Worm (Caenorhabditis elegans) whole organism, young adult: ENCODE data around the gene Y71H2B.11.

Experiments
- B0019.2 ChIP-seq: fragments of 200-800 bp; sonication (Bioruptor generic); conservative IDR thresholded peaks from 2 replicates; pipeline ENCODE4 v1.3.6; 2022; ENCODE audit warnings: missing genetic modification reagents, missing genetic modification characterization, missing compliant biosample characterization
- B0336.3 ChIP-seq: fragments of 200-800 bp; sonication (Bioruptor generic); IDR thresholded peaks from 2 replicates; pipeline ENCODE4 v1.3.6; 2022; ENCODE audit warnings: missing genetic modification characterization, missing compliant biosample characterization
- D2030.7 ChIP-seq: fragments of 200-800 bp; sonication (Bioruptor generic); IDR thresholded peaks from 2 replicates; pipeline ENCODE4 v1.3.6; 2022; ENCODE audit warnings: missing genetic modification reagents, missing genetic modification characterization, missing compliant biosample characterization
- F22D6.2 ChIP-seq: sonication (generic microtip); optimal IDR thresholded peaks from 2 replicates; lab custom pipeline; 2016; ENCODE audit warnings: mild to moderate bottlenecking, missing genetic modification characterization, missing compliant biosample characterization
- F33H1.4 ChIP-seq: fragments of 200-800 bp; sonication (Bioruptor generic); IDR thresholded peaks from 2 replicates; pipeline ENCODE4 v1.3.6; 2022; ENCODE audit warnings: missing genetic modification reagents, missing genetic modification characterization, missing compliant biosample characterization
- F39B2.1 ChIP-seq: fragments of 200-800 bp; sonication (Bioruptor generic); IDR thresholded peaks from 2 replicates; pipeline ENCODE4 v1.3.6; 2022; ENCODE audit warnings: missing genetic modification reagents, missing genetic modification characterization, missing compliant biosample characterization
- F49E8.2 ChIP-seq: sonication (generic microtip); optimal IDR thresholded peaks from 3 replicates; lab custom pipeline; 2017; ENCODE audit warnings: missing genetic modification characterization, mild to moderate bottlenecking, missing compliant biosample characterization, antibody characterized with exemption, moderate library complexity; ENCODE audit not compliant: insufficient read depth
- F55B11.4 ChIP-seq: sonication (generic microtip); optimal IDR thresholded peaks from 2 replicates; lab custom pipeline; 2016; ENCODE audit warnings: missing compliant biosample characterization, missing genetic modification characterization, borderline replicate concordance; ENCODE audit not compliant: insufficient read depth
- F57C9.4 ChIP-seq: sonication (generic microtip); optimal IDR thresholded peaks from 2 replicates; lab custom pipeline; 2017; ENCODE audit warnings: mild to moderate bottlenecking, missing genetic modification characterization, missing compliant biosample characterization
- K12H6.12 ChIP-seq: fragments of 200-800 bp; sonication (Bioruptor generic); optimal IDR thresholded peaks from 2 replicates; lab custom pipeline; 2018; ENCODE audit warnings: mild to moderate bottlenecking, missing genetic modification characterization, missing compliant biosample characterization
- Y95B8A.8 ChIP-seq: fragments of 200-800 bp; sonication (Bioruptor generic); IDR thresholded peaks from 2 replicates; pipeline ENCODE4 v1.3.6; 2022; ENCODE audit warnings: missing genetic modification reagents, missing genetic modification characterization, missing compliant biosample characterization
- aptf-2 ChIP-seq: fragments of 200-800 bp; sonication (Bioruptor generic); conservative IDR thresholded peaks from 2 replicates; pipeline ENCODE4 v1.3.6; 2022; ENCODE audit warnings: missing genetic modification reagents, missing genetic modification characterization, missing compliant biosample characterization
- aptf-3 ChIP-seq: fragments of 200-800 bp; sonication (Bioruptor generic); IDR thresholded peaks from 2 replicates; pipeline ENCODE4 v1.3.6; 2022; ENCODE audit warnings: missing genetic modification characterization, missing compliant biosample characterization
- atf-7 ChIP-seq: sonication (generic microtip); optimal IDR thresholded peaks from 2 replicates; lab custom pipeline; 2017; ENCODE audit warnings: mild to moderate bottlenecking, missing genetic modification characterization, missing compliant biosample characterization
- attf-5 ChIP-seq: fragments of 200-800 bp; sonication (Bioruptor generic); optimal IDR thresholded peaks from 2 replicates; lab custom pipeline; 2018; ENCODE audit warnings: mild to moderate bottlenecking, missing genetic modification characterization, missing compliant biosample characterization
- ceh-58 ChIP-seq: fragments of 200-800 bp; sonication (Bioruptor generic); IDR thresholded peaks from 2 replicates; pipeline ENCODE4 v1.3.6; 2022; ENCODE audit warnings: missing genetic modification characterization, missing compliant biosample characterization
- die-1 ChIP-seq: sonication (generic microtip); optimal IDR thresholded peaks from 2 replicates; lab custom pipeline; 2016; ENCODE audit warnings: missing genotype, mild to moderate bottlenecking, missing genetic modification characterization, missing compliant biosample characterization
- dox-1 ChIP-seq: fragments of 200-800 bp; sonication (Bioruptor generic); IDR thresholded peaks from 2 replicates; pipeline ENCODE4 v1.3.6; 2022; ENCODE audit warnings: missing genetic modification reagents, missing genetic modification characterization, missing compliant biosample characterization
- dpff-1 ChIP-seq: sonication (generic microtip); optimal IDR thresholded peaks from 2 replicates; lab custom pipeline; 2017; ENCODE audit warnings: mild to moderate bottlenecking, missing genetic modification characterization, missing compliant biosample characterization
- egl-44 ChIP-seq: fragments of 200-800 bp; sonication (Bioruptor generic); IDR thresholded peaks from 2 replicates; pipeline ENCODE4 v1.3.6; 2022; ENCODE audit warnings: missing genetic modification reagents, missing genetic modification characterization, missing compliant biosample characterization
- ets-4 ChIP-seq: fragments of 200-800 bp; sonication (Bioruptor generic); optimal IDR thresholded peaks from 2 replicates; lab custom pipeline; 2018; ENCODE audit warnings: mild to moderate bottlenecking, missing genetic modification characterization, missing compliant biosample characterization
- fkh-3 ChIP-seq: sonication (generic microtip); optimal IDR thresholded peaks from 2 replicates; lab custom pipeline; 2016; ENCODE audit warnings: mild to moderate bottlenecking, missing genetic modification characterization, missing compliant biosample characterization
- hmg-1.2 ChIP-seq: fragments of 200-800 bp; sonication (Bioruptor generic); IDR thresholded peaks from 2 replicates; pipeline ENCODE4 v1.3.6; 2022; ENCODE audit warnings: missing genetic modification reagents, missing genetic modification characterization, missing compliant biosample characterization
- hrde-1 ChIP-seq: sonication (generic microtip); optimal IDR thresholded peaks from 2 replicates; lab custom pipeline; 2016; ENCODE audit warnings: missing genetic modification characterization, mild to moderate bottlenecking, missing compliant biosample characterization, moderate library complexity, missing genotype, missing genetic modification reagents, borderline replicate concordance
- lin-40 ChIP-seq: sonication (generic microtip); optimal IDR thresholded peaks from 2 replicates; lab custom pipeline; 2016; ENCODE audit warnings: missing genetic modification characterization, mild to moderate bottlenecking, missing compliant biosample characterization, missing genotype, missing genetic modification reagents
- lin-54 ChIP-seq: fragments of 200-800 bp; sonication (Bioruptor generic); optimal IDR thresholded peaks from 2 replicates; lab custom pipeline; 2018; ENCODE audit warnings: mild to moderate bottlenecking, missing genetic modification characterization, missing compliant biosample characterization
- lir-1 ChIP-seq: fragments of 200-800 bp; sonication (Bioruptor generic); conservative IDR thresholded peaks from 2 replicates; pipeline ENCODE4 v1.3.6; 2022; ENCODE audit warnings: missing genetic modification reagents, missing genetic modification characterization, missing compliant biosample characterization
- madf-3 ChIP-seq: fragments of 200-800 bp; sonication (Bioruptor generic); IDR thresholded peaks from 2 replicates; pipeline ENCODE4 v1.3.6; 2022; ENCODE audit warnings: missing genetic modification reagents, missing genetic modification characterization, missing compliant biosample characterization
- madf-6 ChIP-seq: fragments of 200-800 bp; sonication (Bioruptor generic); IDR thresholded peaks from 2 replicates; pipeline ENCODE4 v1.3.6; 2022; ENCODE audit warnings: missing genetic modification reagents, missing genetic modification characterization, missing compliant biosample characterization
- madf-8 ChIP-seq: fragments of 200-800 bp; sonication (Bioruptor generic); conservative IDR thresholded peaks from 2 replicates; pipeline ENCODE4 v1.3.6; 2022; ENCODE audit warnings: missing genetic modification reagents, missing genetic modification characterization, missing compliant biosample characterization
- nfya-1 ChIP-seq: sonication (generic microtip); optimal IDR thresholded peaks from 2 replicates; lab custom pipeline; 2017; ENCODE audit warnings: antibody characterized with exemption, missing compliant biosample characterization, missing genetic modification characterization, borderline replicate concordance; ENCODE audit not compliant: insufficient read depth
- nhr-80 ChIP-seq: sonication (generic microtip); optimal IDR thresholded peaks from 2 replicates; lab custom pipeline; 2016; ENCODE audit warnings: missing genetic modification characterization, missing compliant biosample characterization
- pbrm-1 ChIP-seq: fragments of 200-800 bp; sonication (Bioruptor generic); IDR thresholded peaks from 2 replicates; pipeline ENCODE4 v1.3.6; 2022; ENCODE audit warnings: missing genetic modification reagents, missing genetic modification characterization, missing compliant biosample characterization
- pha-4 ChIP-seq: fragments of 150-350 bp; sonication (generic microtip); optimal IDR thresholded peaks from 2 replicates; lab custom pipeline; 2014; ENCODE audit warnings: missing biosample characterization, missing genetic modification reagents, missing genetic modification characterization
- rec-8 ChIP-seq, 2 experiments: sonication (generic microtip); optimal IDR thresholded peaks; 2 replicates each; lab custom pipeline; 2016; ENCODE audit warnings: mild to moderate bottlenecking in 2 of 2, missing genetic modification characterization in 2 of 2, missing genetic modification reagents in 2 of 2, missing genotype in 2 of 2, missing biosample characterization in 1 of 2, missing compliant biosample characterization in 1 of 2, moderate library complexity in 1 of 2
- rpc-1 ChIP-seq, 2 experiments: fragments of 150-350 bp in 1 of 2; sonication (generic microtip) in 1 of 2; optimal IDR thresholded peaks; 2 replicates each; lab custom pipeline; 2014 to 2018; ENCODE audit warnings: missing biosample characterization in 1 of 2, missing genetic modification characterization in 1 of 2, missing genetic modification reagents in 1 of 2, missing genotype in 1 of 2
- tbp1 ChIP-seq: fragments of 200-800 bp; sonication (Bioruptor generic); optimal IDR thresholded peaks from 2 replicates; lab custom pipeline; 2018; ENCODE audit warnings: mild to moderate bottlenecking, missing genetic modification characterization, missing compliant biosample characterization
- unc-62 ChIP-seq: fragments of 150-350 bp; optimal IDR thresholded peaks from 2 replicates; lab custom pipeline; 2014; ENCODE audit warnings: missing biosample characterization, missing genetic modification reagents, missing genetic modification characterization
- zfh-2 ChIP-seq: fragments of 200-800 bp; sonication (Bioruptor generic); conservative IDR thresholded peaks from 2 replicates; pipeline ENCODE4 v1.3.6; 2022; ENCODE audit warnings: missing genetic modification reagents, missing genetic modification characterization, missing compliant biosample characterization
- zim-3 ChIP-seq: sonication (generic microtip); optimal IDR thresholded peaks from 2 replicates; lab custom pipeline; 2017; ENCODE audit warnings: mild to moderate bottlenecking, missing genetic modification characterization, moderate library complexity, missing compliant biosample characterization
- ztf-18 ChIP-seq: sonication (generic microtip); optimal IDR thresholded peaks from 2 replicates; lab custom pipeline; 2016; ENCODE audit warnings: missing genotype, mild to moderate bottlenecking, missing genetic modification characterization, missing compliant biosample characterization
- ztf-25 ChIP-seq: fragments of 200-800 bp; sonication (Bioruptor generic); IDR thresholded peaks from 2 replicates; pipeline ENCODE4 v1.3.6; 2022; ENCODE audit warnings: missing genetic modification reagents, missing genetic modification characterization, missing compliant biosample characterization

Y71H2B.11 gene

DNA sequence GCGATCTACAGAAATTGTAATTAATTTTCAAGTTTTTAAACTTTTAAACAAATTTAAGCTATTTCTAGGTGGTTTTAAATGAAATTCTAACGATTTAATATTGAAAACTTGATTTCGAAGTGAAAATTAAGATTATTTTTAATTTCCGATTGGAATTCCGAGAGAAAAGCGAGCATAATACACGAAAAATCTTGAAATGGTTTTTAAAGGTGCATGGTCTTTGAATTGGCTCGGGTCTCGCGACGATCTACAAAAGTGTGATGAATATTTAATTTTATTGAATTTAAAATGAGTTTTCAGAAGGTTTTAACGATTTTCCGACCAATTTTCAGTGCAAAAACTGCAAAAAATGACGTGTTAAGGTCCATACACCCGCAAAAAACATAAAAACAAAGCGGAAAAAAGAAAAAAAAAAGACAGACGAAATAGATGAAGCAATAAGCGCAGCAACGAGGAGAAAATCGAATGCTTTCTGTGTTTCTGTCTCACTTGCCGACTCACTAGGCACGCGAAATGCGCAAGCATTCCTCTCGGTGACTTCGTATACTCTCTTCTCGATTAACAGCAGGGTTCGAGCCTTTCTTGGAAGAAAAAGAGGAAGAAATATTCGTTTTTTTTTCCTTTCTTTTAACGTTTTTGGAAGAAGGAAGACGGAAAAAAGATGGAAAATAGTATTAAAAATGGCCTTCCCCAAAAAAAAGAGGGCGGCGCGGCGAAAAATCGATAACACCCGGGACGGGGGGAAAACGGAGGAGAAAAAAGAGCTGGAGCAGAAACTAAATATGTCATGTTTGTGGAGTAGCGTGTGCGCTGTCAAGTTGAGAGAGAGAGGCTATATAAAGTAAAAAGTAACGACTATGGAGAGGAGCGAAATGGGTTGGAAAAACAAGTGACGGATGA is 27.2 kb upstream of the Y71H2B.11 start (continued):
- TF ChIP-seq lin-54 (GFP tag; lab: Kevin White, UChicago) (no peak), F39B2.1 (GFP tag; lab: Robert Waterston, UW) (no peak), F55B11.4 (tag; lab: Kevin White, UChicago) (no peak), nhr-80 (tag; lab: Kevin White, UChicago) (peak; percentile 67), hmg-1.2 (peak; percentile 43; the same call in 1 of the 2 replicates), aptf-3 (GFP tag; lab: Robert Waterston, UW) (no peak), F22D6.2 (tag; lab: Kevin White, UChicago) (no peak), atf-7 (tag; lab: Kevin White, UChicago) (no peak), nfya-1 (tag; lab: Kevin White, UChicago) (no peak), ztf-25 (GFP tag; lab: Robert Waterston, UW) (no peak), zfh-2 (peak; percentile 70), tbp1 (no peak), rec-8 (tag; optimal IDR thresholded peaks at IDR 0.05; lab: Kevin White, UChicago) (no peak), lin-40 (tag; lab: Kevin White, UChicago) (peak; percentile 36), dox-1 (GFP tag; lab: Robert Waterston, UW) (peak; percentile 47), rpc-1 (optimal IDR thresholded peaks at IDR 0.05; lab: Kevin White, UChicago) (no peak), rpc-1 (tag; optimal IDR thresholded peaks at IDR 0.05; lab: Kevin White, UChicago) (no peak), D2030.7 (peak; percentile 29; the same call in 1 of the 2 replicates), ceh-58 (GFP tag; lab: Robert Waterston, UW) (no peak), madf-6 (GFP tag; lab: Robert Waterston, UW) (peak; percentile 79), madf-3 (no peak), dpff-1 (no peak), ztf-18 (peak; percentile 89), fkh-3 (tag; lab: Kevin White, UChicago) (no peak), Y95B8A.8 (GFP tag; lab: Robert Waterston, UW) (no peak), hrde-1 (tag; lab: Kevin White, UChicago) (no peak), B0019.2 (GFP tag; lab: Robert Waterston, UW) (no peak), zim-3 (no peak), F33H1.4 (peak; percentile 88), pbrm-1 (GFP tag; lab: Robert Waterston, UW) (0 out of 2 replicates have a peak, but pooled peaks have one; percentile 15), K12H6.12 (tag; lab: Kevin White, UChicago) (peak; percentile 74), madf-8 (GFP tag; lab: Robert Waterston, UW) (peak; percentile 52), aptf-2 (GFP tag; lab: Robert Waterston, UW) (no peak), F49E8.2 (tag; lab: Kevin White, UChicago) (no peak), B0336.3 (GFP tag; lab: Robert Waterston, UW) (no peak), ets-4 (GFP tag; lab: Kevin White, UChicago) (no peak), pha-4 (tag; lab: Kevin White, UChicago) (no peak), die-1 (no peak), egl-44 (GFP tag; lab: Robert Waterston, UW) (no peak), attf-5 (GFP tag; lab: Kevin White, UChicago) (peak; percentile 90), lir-1 (GFP tag; lab: Robert Waterston, UW) (no peak), F57C9.4 (tag; lab: Kevin White, UChicago) (no peak), unc-62 (GFP tag; lab: Kevin White, UChicago) (no peak)
